Worm (Caenorhabditis elegans) whole organism, L4 larva: ENCODE results near the gene ada-2.

Source experiments
- T20F7.1 ChIP-seq: fragments of 200-800 bp; sonication (Bioruptor generic); optimal IDR thresholded peaks from 2 replicates; lab custom pipeline; 2018; ENCODE audit warnings: mild to moderate bottlenecking, missing genetic modification characterization, missing compliant biosample characterization
- T26A8.4 ChIP-seq: fragments of 200-800 bp; sonication (Bioruptor generic); IDR thresholded peaks from 2 replicates; pipeline ENCODE4 v1.3.6; 2022; ENCODE audit warnings: missing genetic modification characterization, missing compliant biosample characterization
- Y48G9A.11 ChIP-seq: fragments of 200-800 bp; sonication (Bioruptor generic); IDR thresholded peaks from 2 replicates; pipeline ENCODE4 v1.3.6; 2022; ENCODE audit warnings: missing genetic modification reagents, missing genetic modification characterization, missing compliant biosample characterization
- Y5F2A.4 ChIP-seq: fragments of 200-800 bp; sonication (Bioruptor generic); optimal IDR thresholded peaks from 2 replicates; lab custom pipeline; 2018; ENCODE audit warnings: mild to moderate bottlenecking, missing genetic modification characterization, missing compliant biosample characterization
- Y75B8A.6 ChIP-seq: fragments of 200-800 bp; sonication (Bioruptor generic); IDR thresholded peaks from 2 replicates; pipeline ENCODE4 v1.3.6; 2022; ENCODE audit warnings: missing genetic modification reagents, missing genetic modification characterization, missing compliant biosample characterization
- ZK337.2 ChIP-seq: fragments of 200-800 bp; sonication (Bioruptor generic); IDR thresholded peaks from 2 replicates; pipeline ENCODE4 v1.3.6; 2022; ENCODE audit warnings: missing genetic modification reagents, missing genetic modification characterization, missing compliant biosample characterization
- aha-1 ChIP-seq: fragments of 150-350 bp; peaks from one replicate; lab custom pipeline; 2014; ENCODE audit warnings: missing biosample characterization, missing genetic modification characterization
- ama-1 ChIP-seq: fragments of 150-350 bp; optimal IDR thresholded peaks from 2 replicates; lab custom pipeline; 2014; ENCODE audit warnings: inconsistent platforms, mixed read lengths
- arid-1 ChIP-seq: fragments of 200-800 bp; sonication (Bioruptor generic); conservative IDR thresholded peaks from 2 replicates; pipeline ENCODE4 v1.3.6; 2022; ENCODE audit warnings: missing genetic modification reagents, missing genetic modification characterization, missing compliant biosample characterization
- ceh-44 ChIP-seq: fragments of 200-800 bp; sonication (Bioruptor generic); IDR thresholded peaks from 2 replicates; pipeline ENCODE4 v1.3.6; 2022; ENCODE audit warnings: missing genetic modification reagents, missing genetic modification characterization, missing compliant biosample characterization
- ces-1 ChIP-seq: fragments of 150-350 bp; sonication (generic microtip); optimal IDR thresholded peaks from 4 replicates; lab custom pipeline; 2014; ENCODE audit warnings: missing biosample characterization, missing genetic modification reagents, missing genetic modification characterization
- daf-16 ChIP-seq, 3 experiments: sonication (generic microtip); optimal IDR thresholded peaks; 2 replicates each; lab custom pipeline; 2016 to 2017; ENCODE audit warnings: missing genetic modification characterization in 3 of 3, missing genetic modification reagents in 3 of 3, mild to moderate bottlenecking in 2 of 3, missing compliant biosample characterization in 2 of 3, missing biosample characterization in 1 of 3, moderate library complexity in 1 of 3
- dve-1 ChIP-seq: sonication (generic microtip); optimal IDR thresholded peaks from 2 replicates; lab custom pipeline; 2017; ENCODE audit warnings: antibody characterized with exemption, mild to moderate bottlenecking, missing genetic modification characterization, missing compliant biosample characterization; ENCODE audit not compliant: insufficient read depth
- fkh-10 ChIP-seq: fragments of 150-350 bp; optimal IDR thresholded peaks from 2 replicates; lab custom pipeline; 2014; ENCODE audit warnings: missing biosample characterization, missing genetic modification reagents, missing genetic modification characterization
- hlh-11 ChIP-seq: fragments of 200-800 bp; sonication (Bioruptor generic); optimal IDR thresholded peaks from 2 replicates; lab custom pipeline; 2018; ENCODE audit warnings: mild to moderate bottlenecking, missing genetic modification characterization, missing compliant biosample characterization
- hmg-1.1 ChIP-seq: fragments of 200-800 bp; sonication (Bioruptor generic); IDR thresholded peaks from 2 replicates; pipeline ENCODE4 v1.3.6; 2022; ENCODE audit warnings: missing genetic modification reagents, missing genetic modification characterization, missing compliant biosample characterization
- lin-1 ChIP-seq: fragments of 200-800 bp; sonication (Bioruptor generic); IDR thresholded peaks from 2 replicates; pipeline ENCODE4 v1.3.6; 2022; ENCODE audit warnings: missing genetic modification reagents, missing genetic modification characterization, missing compliant biosample characterization
- lin-13 ChIP-seq: fragments of 150-350 bp; optimal IDR thresholded peaks from 2 replicates; lab custom pipeline; 2014; ENCODE audit warnings: missing biosample characterization, missing genetic modification reagents, missing genetic modification characterization
- lin-15B ChIP-seq: fragments of 150-350 bp; sonication (generic microtip); optimal IDR thresholded peaks from 3 replicates; lab custom pipeline; 2014; ENCODE audit warnings: missing biosample characterization, missing genetic modification characterization
- lin-29 ChIP-seq: fragments of 200-800 bp; sonication (Bioruptor generic); IDR thresholded peaks from 2 replicates; pipeline ENCODE4 v1.3.6; 2022; ENCODE audit warnings: missing genetic modification reagents, missing genetic modification characterization, missing compliant biosample characterization
- lin-39 ChIP-seq: fragments of 150-350 bp; optimal IDR thresholded peaks from 2 replicates; lab custom pipeline; 2014; ENCODE audit warnings: missing biosample characterization, missing genetic modification reagents, missing genetic modification characterization
- lsy-2 ChIP-seq, 2 experiments: fragments of 150-350 bp in 1 of 2; sonication (generic microtip) in 1 of 2; optimal IDR thresholded peaks; 2 replicates each; lab custom pipeline; 2014 to 2017; ENCODE audit warnings: missing biosample characterization in 2 of 2, missing genetic modification characterization in 2 of 2
- mdl-1 ChIP-seq, 2 experiments: fragments of 150-350 bp in 1 of 2; sonication (generic microtip) in 1 of 2; optimal IDR thresholded peaks; 2 replicates each; lab custom pipeline; 2014 to 2017; ENCODE audit warnings: missing biosample characterization in 2 of 2, missing genetic modification characterization in 2 of 2
- mep-1 ChIP-seq: fragments of 150-350 bp; sonication (generic microtip); optimal IDR thresholded peaks from 3 replicates; lab custom pipeline; 2014; ENCODE audit warnings: missing biosample characterization, missing genetic modification characterization
- nhr-10 ChIP-seq: fragments of 150-350 bp; optimal IDR thresholded peaks from 2 replicates; lab custom pipeline; 2014; ENCODE audit warnings: missing biosample characterization, missing genetic modification characterization
- nhr-41 ChIP-seq: fragments of 200-800 bp; sonication (Bioruptor generic); IDR thresholded peaks from 2 replicates; pipeline ENCODE4 v1.3.6; 2022; ENCODE audit warnings: missing genetic modification reagents, missing genetic modification characterization, missing compliant biosample characterization
- pha-4 ChIP-seq, 2 experiments: fragments of 150-350 bp in 1 of 2; fragments of 200-800 bp in 1 of 2; sonication (Bioruptor generic) in 1 of 2; IDR thresholded peaks in 1 of 2; optimal IDR thresholded peaks in 1 of 2; 2 replicates each; pipeline versions ENCODE4 v1.3.6 to Lab custom; 2014 to 2022; ENCODE audit warnings: missing genetic modification characterization in 2 of 2, missing genetic modification reagents in 2 of 2, missing biosample characterization in 1 of 2, missing compliant biosample characterization in 1 of 2
- rbr-2 ChIP-seq: sonication (generic microtip); optimal IDR thresholded peaks from 2 replicates; lab custom pipeline; 2016; ENCODE audit warnings: missing genotype, missing genetic modification characterization, missing compliant biosample characterization
- sdz-12 ChIP-seq: fragments of 200-800 bp; sonication (Bioruptor generic); optimal IDR thresholded peaks from 2 replicates; lab custom pipeline; 2018; ENCODE audit warnings: mild to moderate bottlenecking, missing genetic modification characterization, missing compliant biosample characterization
- set-16 ChIP-seq: fragments of 200-800 bp; sonication (Bioruptor generic); IDR thresholded peaks from 2 replicates; pipeline ENCODE4 v1.3.6; 2022; ENCODE audit warnings: missing genetic modification reagents, missing genetic modification characterization, missing compliant biosample characterization
- snpc-1.2 ChIP-seq: fragments of 200-800 bp; sonication (Bioruptor generic); IDR thresholded peaks from 2 replicates; pipeline ENCODE4 v1.3.6; 2022; ENCODE audit warnings: missing genetic modification reagents, missing genetic modification characterization, missing compliant biosample characterization
- spr-3 ChIP-seq: fragments of 200-800 bp; sonication (Bioruptor generic); optimal IDR thresholded peaks from 2 replicates; lab custom pipeline; 2018; ENCODE audit warnings: mild to moderate bottlenecking, missing genetic modification characterization, missing compliant biosample characterization
- tag-97 ChIP-seq: fragments of 200-800 bp; sonication (Bioruptor generic); IDR thresholded peaks from 2 replicates; pipeline ENCODE4 v1.3.6; 2022; ENCODE audit warnings: missing genetic modification characterization, missing compliant biosample characterization
- unc-62 ChIP-seq, 3 experiments: fragments of 150-350 bp in 1 of 3; sonication (generic microtip); optimal IDR thresholded peaks in 2 of 3; peaks in 1 of 3; 1 replicate in 1 of 3; 2 replicates in 2 of 3; lab custom pipeline; 2014 to 2017; ENCODE audit warnings: missing biosample characterization in 3 of 3, missing genetic modification characterization in 3 of 3, missing genetic modification reagents in 3 of 3, missing genotype in 1 of 3
- vab-7 ChIP-seq: fragments of 200-800 bp; sonication (Bioruptor generic); IDR thresholded peaks from 2 replicates; pipeline ENCODE4 v1.3.6; 2022; ENCODE audit warnings: missing genetic modification reagents, missing genetic modification characterization, missing compliant biosample characterization
- zag-1 ChIP-seq: fragments of 150-350 bp; optimal IDR thresholded peaks from 2 replicates; lab custom pipeline; 2014; ENCODE audit warnings: missing biosample characterization, missing genetic modification characterization
- zfp-3 ChIP-seq: fragments of 200-800 bp; sonication (Bioruptor generic); conservative IDR thresholded peaks from 2 replicates; pipeline ENCODE4 v1.3.6; 2022; ENCODE audit warnings: missing genetic modification reagents, missing genetic modification characterization, missing compliant biosample characterization
- ztf-7 ChIP-seq: fragments of 150-350 bp; optimal IDR thresholded peaks from 2 replicates; lab custom pipeline; 2014; ENCODE audit warnings: missing biosample characterization, missing genetic modification characterization

Gene ada-2

DNA sequence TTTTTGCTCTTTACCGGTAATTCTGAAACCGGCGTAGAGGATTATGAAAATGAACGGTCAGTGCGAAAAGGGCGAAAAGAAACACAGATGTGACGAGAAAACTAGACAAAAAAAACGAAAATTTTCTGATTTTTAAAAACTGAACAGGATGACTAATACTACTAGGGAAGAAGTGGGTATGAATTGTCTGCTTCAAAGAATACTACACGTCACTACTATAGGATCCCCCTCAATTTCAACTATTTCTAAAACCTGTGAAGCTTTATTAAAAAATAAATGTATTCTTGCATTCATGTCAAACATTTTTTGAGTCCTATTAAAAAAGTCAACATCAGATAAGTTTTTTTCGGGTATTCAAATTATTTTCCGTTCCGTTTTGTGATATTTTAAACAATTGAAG, 28.0 kb upstream of the ada-2 start:
- TF ChIP-seq tag-97 (GFP tag; lab: Robert Waterston, UW) (no peak), aha-1 (peak; percentile 55), unc-62 (GFP tag; optimal IDR thresholded peaks at IDR 0.05 in 1 of 2; lab: Kevin White, UChicago) (peak in 1 of 2 experiments; percentile 56), unc-62 (tag; optimal IDR thresholded peaks at IDR 0.05; lab: Kevin White, UChicago) (no peak)

- TF ChIP-seq daf-16 (GFP tag; optimal IDR thresholded peaks at IDR 0.05; lab: Kevin White, UChicago) = no peak
- no peak for TF ChIP-seq daf-16 (tag; optimal IDR thresholded peaks at IDR 0.05; lab: Kevin White, UChicago)
- TF ChIP-seq zag-1 (tag; lab: Kevin White, UChicago) = no peak
- no peak for TF ChIP-seq rbr-2
- no peak for TF ChIP-seq set-16 (GFP tag; lab: Robert Waterston, UW)
- no peak for TF ChIP-seq ZK337.2 (GFP tag; lab: Robert Waterston, UW)
- TF ChIP-seq Y5F2A.4 (GFP tag; lab: Kevin White, UChicago) = no peak
- no peak for TF ChIP-seq lin-13 (GFP tag; lab: Kevin White, UChicago)
- TF ChIP-seq lin-39 (tag; lab: Kevin White, UChicago) = no peak
- TF ChIP-seq lin-1 = no peak
- TF ChIP-seq ztf-7 (tag; lab: Kevin White, UChicago) = no peak
- TF ChIP-seq fkh-10 (GFP tag; lab: Kevin White, UChicago) = no peak
Observed at ce11 chrII:7225864-7226522, 26.1 kb upstream of the ada-2 start, which contains the start of gene clh-3. Gene clh-3 (minus strand): TSS chrII:7225914.

- TF ChIP-seq nhr-10 (tag; lab: Kevin White, UChicago) (no peak), ama-1 (lab: Kevin White, UChicago) (peak; percentile 73), T20F7.1 (GFP tag; lab: Kevin White, UChicago) (no peak), Y75B8A.6 (GFP tag; lab: Robert Waterston, UW) (no peak), hlh-11 (tag; lab: Kevin White, UChicago) (peak; percentile 25), ztf-7 (tag; lab: Kevin White, UChicago) (no peak), arid-1 (GFP tag; lab: Robert Waterston, UW) (0 out of 2 replicates have a peak, but pooled peaks have one; percentile 16)
Observed at ce11 chrII:7228646-7229200, 23.3 kb upstream of the ada-2 start, which contains the start of gene F32A5.4. Gene F32A5.4 (plus strand): TSS chrII:7229150.

DNA sequence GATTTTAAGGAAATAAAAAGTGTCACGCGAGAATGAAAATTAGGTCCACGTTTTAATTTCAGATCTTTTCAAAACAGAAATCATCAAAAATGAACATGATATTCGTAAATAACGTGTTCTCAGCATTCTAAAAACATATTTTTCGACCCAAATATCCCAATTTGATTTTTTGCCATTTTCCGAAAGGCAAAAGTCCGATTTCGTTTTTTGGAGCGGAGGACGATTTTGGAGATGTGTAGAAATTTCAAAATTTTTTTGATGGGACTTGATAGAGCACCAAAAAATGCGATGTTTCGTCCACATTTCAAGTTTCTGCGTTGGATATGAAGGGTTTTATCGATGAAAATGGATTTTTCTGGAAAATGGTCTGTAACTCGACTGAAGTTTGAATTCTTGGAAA, 21.4 kb upstream of the ada-2 start:
- TF ChIP-seq zfp-3 (GFP tag; lab: Robert Waterston, UW) (peak; percentile 62; the same call in 1 of the 2 replicates), lin-15B (tag; lab: Kevin White, UChicago) (no peak), lsy-2 (tag; optimal IDR thresholded peaks at IDR 0.05; lab: Kevin White, UChicago) (peak in 1 of 2 experiments; percentile 9), dve-1 (tag; lab: Kevin White, UChicago) (no peak), Y48G9A.11 (no peak), spr-3 (GFP tag; lab: Kevin White, UChicago) (no peak), snpc-1.2 (GFP tag; lab: Robert Waterston, UW) (no peak), lin-29 (GFP tag; lab: Robert Waterston, UW) (0 out of 2 replicates have a peak, but pooled peaks have one; percentile 53), mep-1 (tag; lab: Kevin White, UChicago) (peak; percentile 5), T26A8.4 (GFP tag; lab: Robert Waterston, UW) (peak; percentile 72; the same call in 1 of the 2 replicates), vab-7 (GFP tag; lab: Robert Waterston, UW) (no peak), hmg-1.1 (GFP tag; lab: Robert Waterston, UW) (no peak), pha-4 (GFP tag; IDR thresholded peaks at IDR 0.05; lab: Robert Waterston, UW) (peak; percentile 40; the same call in 1 of the 2 replicates), pha-4 (tag; optimal IDR thresholded peaks at IDR 0.05; lab: Kevin White, UChicago) (no peak), ceh-44 (GFP tag; lab: Robert Waterston, UW) (no peak), nhr-41 (GFP tag; lab: Robert Waterston, UW) (no peak), mdl-1 (tag; optimal IDR thresholded peaks at IDR 0.05; lab: Kevin White, UChicago) (peak in 1 of 2 experiments; percentile 1), sdz-12 (no peak), ces-1 (GFP tag; lab: Kevin White, UChicago) (no peak)
- TF ChIP-seq, all 104 proteins: peak for 7
